Worm (Caenorhabditis elegans) whole organism, L1 larva: ENCODE data around the gene Y45F10C.6.

Experiments
- C04F5.9 ChIP-seq: sonication (generic microtip); optimal IDR thresholded peaks from 2 replicates; lab custom pipeline; 2016; ENCODE audit warnings: missing genetic modification characterization, missing compliant biosample characterization
- C16A3.4 ChIP-seq: fragments of 150-350 bp; optimal IDR thresholded peaks from 2 replicates; lab custom pipeline; 2014; ENCODE audit warnings: missing biosample characterization, missing genetic modification characterization
- F16B12.6 ChIP-seq: fragments of 150-350 bp; optimal IDR thresholded peaks from 2 replicates; lab custom pipeline; 2014; ENCODE audit warnings: missing biosample characterization, missing genetic modification characterization
- Y116A8C.19 ChIP-seq: sonication (generic microtip); optimal IDR thresholded peaks from 2 replicates; lab custom pipeline; 2016; ENCODE audit warnings: missing compliant biosample characterization, missing genetic modification characterization, borderline replicate concordance
- alr-1 ChIP-seq: fragments of 200-800 bp; sonication (Bioruptor generic); optimal IDR thresholded peaks from 2 replicates; lab custom pipeline; 2018; ENCODE audit warnings: borderline replicate concordance, mild to moderate bottlenecking, missing genetic modification characterization, missing compliant biosample characterization
- aly-2 ChIP-seq: fragments of 150-350 bp; optimal IDR thresholded peaks from 2 replicates; lab custom pipeline; 2014; ENCODE audit warnings: missing biosample characterization, missing genetic modification characterization
- blmp-1 ChIP-seq: fragments of 150-350 bp; optimal IDR thresholded peaks from 2 replicates; lab custom pipeline; 2014; ENCODE audit warnings: missing biosample characterization, missing genetic modification characterization
- ceh-8 ChIP-seq: fragments of 200-800 bp; sonication (Bioruptor generic); optimal IDR thresholded peaks from 2 replicates; lab custom pipeline; 2018; ENCODE audit warnings: mild to moderate bottlenecking, missing genetic modification characterization, moderate library complexity, missing compliant biosample characterization
- ceh-90 ChIP-seq: sonication (generic microtip); optimal IDR thresholded peaks from 2 replicates; lab custom pipeline; 2016; ENCODE audit warnings: missing genetic modification characterization, missing compliant biosample characterization
- dsc-1 ChIP-seq: sonication (generic microtip); optimal IDR thresholded peaks from 2 replicates; lab custom pipeline; 2016; ENCODE audit warnings: mild to moderate bottlenecking, missing genetic modification characterization, missing compliant biosample characterization
- efl-1 ChIP-seq, 4 experiments: fragments of 150-350 bp; optimal IDR thresholded peaks in 3 of 4; peaks in 1 of 4; 1 replicate in 1 of 4; 2 replicates in 3 of 4; lab custom pipeline; 2014; ENCODE audit warnings: missing biosample characterization in 2 of 4, missing genetic modification characterization in 2 of 4, missing genetic modification reagents in 2 of 4
- egl-13 ChIP-seq: sonication (generic microtip); optimal IDR thresholded peaks from 2 replicates; lab custom pipeline; 2016; ENCODE audit warnings: missing genotype, missing genetic modification reagents, missing genetic modification characterization, missing compliant biosample characterization
- egl-27 ChIP-seq, 2 experiments: fragments of 150-350 bp in 1 of 2; sonication (generic microtip); optimal IDR thresholded peaks; 3 replicates each; lab custom pipeline; 2017 to 2018; ENCODE audit warnings: missing biosample characterization in 2 of 2, missing genetic modification characterization in 2 of 2, missing genetic modification reagents in 2 of 2
- elt-3 ChIP-seq, 6 experiments: fragments of 150-350 bp in 1 of 6; sonication (generic microtip); optimal IDR thresholded peaks; 2 replicates each; lab custom pipeline; 2017 to 2018; ENCODE audit warnings: missing biosample characterization in 6 of 6, missing genetic modification characterization in 6 of 6, inconsistent platforms in 1 of 6
- fkh-10 ChIP-seq: sonication (generic microtip); optimal IDR thresholded peaks from 2 replicates; lab custom pipeline; 2017; ENCODE audit warnings: missing biosample characterization, missing genetic modification reagents, missing genetic modification characterization
- fkh-4 ChIP-seq: sonication (generic microtip); optimal IDR thresholded peaks from 2 replicates; lab custom pipeline; 2016; ENCODE audit warnings: missing compliant biosample characterization, missing genetic modification characterization, borderline replicate concordance
- fos-1 ChIP-seq: fragments of 150-350 bp; optimal IDR thresholded peaks from 2 replicates; lab custom pipeline; 2014; ENCODE audit warnings: missing biosample characterization, missing genetic modification characterization
- grh-1 ChIP-seq: fragments of 200-800 bp; sonication (Bioruptor generic); IDR thresholded peaks from 2 replicates; pipeline ENCODE4 v1.3.6; 2022; ENCODE audit warnings: missing genetic modification reagents, missing genetic modification characterization, missing compliant biosample characterization
- irx-1 ChIP-seq: sonication (generic microtip); optimal IDR thresholded peaks from 2 replicates; lab custom pipeline; 2016; ENCODE audit warnings: missing genetic modification characterization, missing compliant biosample characterization
- lin-13 ChIP-seq: fragments of 150-350 bp; optimal IDR thresholded peaks from 2 replicates; lab custom pipeline; 2014; ENCODE audit warnings: missing biosample characterization, missing genetic modification reagents, missing genetic modification characterization
- lin-14 ChIP-seq: fragments of 200-800 bp; sonication (Bioruptor generic); optimal IDR thresholded peaks from 2 replicates; lab custom pipeline; 2018; ENCODE audit warnings: mild to moderate bottlenecking, missing genetic modification characterization, moderate library complexity, missing compliant biosample characterization
- lin-39 ChIP-seq: fragments of 150-350 bp; optimal IDR thresholded peaks from 2 replicates; lab custom pipeline; 2014; ENCODE audit warnings: missing biosample characterization, missing genetic modification reagents, missing genetic modification characterization
- lsy-2 ChIP-seq, 2 experiments: fragments of 150-350 bp; optimal IDR thresholded peaks; 2 replicates each; lab custom pipeline; 2014; ENCODE audit warnings: missing biosample characterization in 2 of 2, missing genetic modification characterization in 2 of 2
- mab-9 ChIP-seq: fragments of 200-800 bp; sonication (Bioruptor generic); IDR thresholded peaks from 2 replicates; pipeline ENCODE4 v1.3.6; 2022; ENCODE audit warnings: missing genetic modification reagents, missing genetic modification characterization, missing compliant biosample characterization
- mdl-1 ChIP-seq, 2 experiments: fragments of 150-350 bp; optimal IDR thresholded peaks; 2 replicates each; lab custom pipeline; 2014 to 2017; ENCODE audit warnings: missing biosample characterization in 2 of 2, missing genetic modification characterization in 2 of 2, inconsistent platforms in 1 of 2
- mep-1 ChIP-seq: fragments of 150-350 bp; optimal IDR thresholded peaks from 2 replicates; lab custom pipeline; 2014; ENCODE audit warnings: missing biosample characterization, missing genetic modification characterization
- nhr-19 ChIP-seq: fragments of 200-800 bp; sonication (Bioruptor generic); conservative IDR thresholded peaks from 2 replicates; pipeline ENCODE4 v1.3.6; 2022; ENCODE audit warnings: missing genetic modification characterization, missing compliant biosample characterization
- nhr-71 ChIP-seq: sonication (generic microtip); optimal IDR thresholded peaks from 2 replicates; lab custom pipeline; 2016; ENCODE audit warnings: mild to moderate bottlenecking, missing genetic modification characterization, moderate library complexity, missing compliant biosample characterization
- nhr-76 ChIP-seq: sonication (generic microtip); optimal IDR thresholded peaks from 2 replicates; lab custom pipeline; 2017; ENCODE audit warnings: missing biosample characterization, missing genetic modification characterization
- nhr-84 ChIP-seq: sonication (generic microtip); optimal IDR thresholded peaks from 2 replicates; lab custom pipeline; 2017; ENCODE audit warnings: missing biosample characterization, missing genetic modification characterization
- nhr-85 ChIP-seq: sonication (generic microtip); peaks from one replicate; lab custom pipeline; 2016; ENCODE audit warnings: missing genetic modification characterization, inconsistent platforms, missing compliant biosample characterization
- nhr-90 ChIP-seq: sonication (generic microtip); optimal IDR thresholded peaks from 2 replicates; lab custom pipeline; 2016; ENCODE audit warnings: mild to moderate bottlenecking, missing genetic modification characterization, missing compliant biosample characterization; ENCODE audit not compliant: poor library complexity
- pag-3 ChIP-seq: sonication (generic microtip); optimal IDR thresholded peaks from 2 replicates; lab custom pipeline; 2017; ENCODE audit warnings: missing genetic modification characterization, mild to moderate bottlenecking, missing compliant biosample characterization, antibody characterized with exemption, borderline replicate concordance; ENCODE audit not compliant: insufficient read depth
- pqm-1 ChIP-seq: sonication (generic microtip); optimal IDR thresholded peaks from 3 replicates; lab custom pipeline; 2017; ENCODE audit warnings: missing biosample characterization, missing genetic modification characterization
- rnt-1 ChIP-seq: sonication (generic microtip); optimal IDR thresholded peaks from 2 replicates; lab custom pipeline; 2016; ENCODE audit warnings: mild to moderate bottlenecking, missing genetic modification characterization, moderate library complexity, missing compliant biosample characterization
- snu-23 ChIP-seq: sonication (generic microtip); optimal IDR thresholded peaks from 2 replicates; lab custom pipeline; 2016; ENCODE audit warnings: missing genetic modification characterization, missing compliant biosample characterization
- sptf-1 ChIP-seq: fragments of 150-350 bp; optimal IDR thresholded peaks from 2 replicates; lab custom pipeline; 2014; ENCODE audit warnings: missing biosample characterization, missing genetic modification characterization
- sup-37 ChIP-seq: fragments of 200-800 bp; sonication (Bioruptor generic); optimal IDR thresholded peaks from 2 replicates; lab custom pipeline; 2018; ENCODE audit warnings: mild to moderate bottlenecking, missing genetic modification characterization, missing compliant biosample characterization
- swsn-7 ChIP-seq: sonication (generic microtip); optimal IDR thresholded peaks from 2 replicates; lab custom pipeline; 2016; ENCODE audit warnings: missing genetic modification characterization, missing compliant biosample characterization
- tbx-2 ChIP-seq: sonication (generic microtip); optimal IDR thresholded peaks from 2 replicates; lab custom pipeline; 2016; ENCODE audit warnings: missing genetic modification characterization, missing compliant biosample characterization
- tlp-1 ChIP-seq: fragments of 150-350 bp; optimal IDR thresholded peaks from 2 replicates; lab custom pipeline; 2014; ENCODE audit warnings: missing biosample characterization, missing genetic modification characterization
- unc-62 ChIP-seq: fragments of 150-350 bp; optimal IDR thresholded peaks from 2 replicates; lab custom pipeline; 2014; ENCODE audit warnings: missing biosample characterization, missing genetic modification reagents, missing genetic modification characterization
- unc-86 ChIP-seq: sonication (generic microtip); optimal IDR thresholded peaks from 2 replicates; lab custom pipeline; 2016; ENCODE audit warnings: missing genetic modification characterization, missing compliant biosample characterization
- vab-15 ChIP-seq: sonication (generic microtip); optimal IDR thresholded peaks from 2 replicates; lab custom pipeline; 2017; ENCODE audit warnings: missing genotype, mild to moderate bottlenecking, missing genetic modification characterization, missing compliant biosample characterization
- xbp-1 ChIP-seq: sonication (generic microtip); optimal IDR thresholded peaks from 2 replicates; lab custom pipeline; 2016; ENCODE audit warnings: missing genetic modification characterization, missing compliant biosample characterization
- zip-4 ChIP-seq: fragments of 200-800 bp; sonication (Bioruptor generic); optimal IDR thresholded peaks from 2 replicates; lab custom pipeline; 2018; ENCODE audit warnings: mild to moderate bottlenecking, missing genetic modification characterization, moderate library complexity, missing compliant biosample characterization
- ztf-11 ChIP-seq, 2 experiments: sonication (generic microtip); optimal IDR thresholded peaks; 2 replicates each; lab custom pipeline; 2016 to 2017; ENCODE audit warnings: missing genetic modification characterization in 2 of 2, missing biosample characterization in 1 of 2, missing compliant biosample characterization in 1 of 2

Y45F10C.6 gene

ce11 chrIV:13698603-13699002 lies 46.5 kb downstream of the Y45F10C.6 start, which contains the start of gene T23G4.127:
T23G4.127 (minus strand) TSS chrIV:13698703.
- TF ChIP-seq lin-13 (GFP tag; lab: Kevin White, UChicago): no peak
- TF ChIP-seq efl-1 (optimal IDR thresholded peaks at IDR 0.05; lab: Kevin White, UChicago): no peak
- TF ChIP-seq efl-1 (GFP tag; optimal IDR thresholded peaks at IDR 0.05 in 1 of 2; lab: Kevin White, UChicago): no peak
- TF ChIP-seq sup-37: no peak
- TF ChIP-seq C04F5.9: no peak
- TF ChIP-seq fkh-10 (GFP tag; lab: Kevin White, UChicago): no peak
- no peak for TF ChIP-seq sptf-1 (tag; lab: Kevin White, UChicago)
- no peak for TF ChIP-seq aly-2 (tag; lab: Kevin White, UChicago)
- no peak for TF ChIP-seq ceh-90 (tag; lab: Kevin White, UChicago)
- TF ChIP-seq alr-1 (tag; lab: Kevin White, UChicago): no peak
- no peak for TF ChIP-seq nhr-85 (tag; lab: Kevin White, UChicago)
- no peak for TF ChIP-seq tlp-1 (tag; lab: Kevin White, UChicago)
- no peak for TF ChIP-seq egl-13 (tag; lab: Kevin White, UChicago)
- TF ChIP-seq dsc-1 (tag; lab: Kevin White, UChicago): no peak
- TF ChIP-seq xbp-1: no peak
- no peak for TF ChIP-seq nhr-84 (tag; lab: Kevin White, UChicago)
- no peak for TF ChIP-seq mdl-1 (tag; optimal IDR thresholded peaks at IDR 0.05; lab: Kevin White, UChicago)
- no peak for TF ChIP-seq lin-14 (GFP tag; lab: Kevin White, UChicago)

- TF ChIP-seq ztf-11 (tag; optimal IDR thresholded peaks at IDR 0.05; lab: Kevin White, UChicago): peak in 1 of 2 experiments; percentile 53
- peak; percentile 50 for TF ChIP-seq tbx-2 (tag; lab: Kevin White, UChicago)
- peak; percentile 85 for TF ChIP-seq rnt-1 (tag; lab: Kevin White, UChicago)
- TF ChIP-seq egl-27 (tag; optimal IDR thresholded peaks at IDR 0.05; lab: Kevin White, UChicago): peak in 1 of 2 experiments; percentile 39
- no peak for TF ChIP-seq egl-13 (tag; lab: Kevin White, UChicago)
- TF ChIP-seq lin-14 (GFP tag; lab: Kevin White, UChicago): peak; percentile 86
- peak; percentile 13 for TF ChIP-seq snu-23 (GFP tag; lab: Kevin White, UChicago)
- TF ChIP-seq pag-3 (tag; lab: Kevin White, UChicago): peak; percentile 6
- peak; percentile 68 for TF ChIP-seq nhr-71
- TF ChIP-seq lin-39: peak; percentile 83
- TF ChIP-seq blmp-1 (tag; lab: Kevin White, UChicago): peak; percentile 21
- TF ChIP-seq dsc-1 (tag; lab: Kevin White, UChicago): peak; percentile 93
- TF ChIP-seq lsy-2 (tag; optimal IDR thresholded peaks at IDR 0.05; lab: Kevin White, UChicago): peak in 1 of 2 experiments; percentile 31
- TF ChIP-seq nhr-85 (tag; lab: Kevin White, UChicago): peak; percentile 74
- 0 out of 2 replicates have a peak, but pooled peaks have one; percentile 17 for TF ChIP-seq nhr-19 (GFP tag; lab: Robert Waterston, UW)
- TF ChIP-seq Y116A8C.19 (tag; lab: Kevin White, UChicago): no peak
- TF ChIP-seq fkh-4 (tag; lab: Kevin White, UChicago): peak; percentile 59
- TF ChIP-seq nhr-76 (tag; lab: Kevin White, UChicago): no peak
- TF ChIP-seq mep-1 (tag; lab: Kevin White, UChicago): peak; percentile 17
- TF ChIP-seq mab-9 (GFP tag; lab: Robert Waterston, UW): peak; percentile 79
- TF ChIP-seq swsn-7: peak; percentile 7
- TF ChIP-seq nhr-84 (tag; lab: Kevin White, UChicago): no peak
- TF ChIP-seq alr-1 (tag; lab: Kevin White, UChicago): no peak
- peak; percentile 30 for TF ChIP-seq irx-1
Observed at ce11 chrIV:13699384-13699788, 47.3 kb downstream of the Y45F10C.6 start.

ce11 chrIV:13700847-13701246 lies 48.7 kb downstream of the Y45F10C.6 start:
- TF ChIP-seq mep-1 (tag; lab: Kevin White, UChicago) (no peak), unc-62 (GFP tag; lab: Kevin White, UChicago) (no peak), egl-13 (tag; lab: Kevin White, UChicago) (no peak), rnt-1 (tag; lab: Kevin White, UChicago) (no peak), lin-13 (GFP tag; lab: Kevin White, UChicago) (no peak), nhr-84 (tag; lab: Kevin White, UChicago) (no peak), pqm-1 (tag; lab: Kevin White, UChicago) (no peak), elt-3 (tag; optimal IDR thresholded peaks at IDR 0.05; lab: Kevin White, UChicago) (no peak), ceh-8 (GFP tag; lab: Kevin White, UChicago) (no peak), F16B12.6 (no peak), nhr-71 (no peak), aly-2 (tag; lab: Kevin White, UChicago) (no peak), pag-3 (tag; lab: Kevin White, UChicago) (no peak), fos-1 (no peak), unc-86 (no peak), grh-1 (no peak), vab-15 (tag; lab: Kevin White, UChicago) (no peak), nhr-90 (tag; lab: Kevin White, UChicago) (no peak), zip-4 (no peak), C16A3.4 (tag; lab: Kevin White, UChicago) (no peak)
